Worm (Caenorhabditis elegans): ENCODE measurements around the gene Y14H12B.1.

Y14H12B.1 gene

DNA sequence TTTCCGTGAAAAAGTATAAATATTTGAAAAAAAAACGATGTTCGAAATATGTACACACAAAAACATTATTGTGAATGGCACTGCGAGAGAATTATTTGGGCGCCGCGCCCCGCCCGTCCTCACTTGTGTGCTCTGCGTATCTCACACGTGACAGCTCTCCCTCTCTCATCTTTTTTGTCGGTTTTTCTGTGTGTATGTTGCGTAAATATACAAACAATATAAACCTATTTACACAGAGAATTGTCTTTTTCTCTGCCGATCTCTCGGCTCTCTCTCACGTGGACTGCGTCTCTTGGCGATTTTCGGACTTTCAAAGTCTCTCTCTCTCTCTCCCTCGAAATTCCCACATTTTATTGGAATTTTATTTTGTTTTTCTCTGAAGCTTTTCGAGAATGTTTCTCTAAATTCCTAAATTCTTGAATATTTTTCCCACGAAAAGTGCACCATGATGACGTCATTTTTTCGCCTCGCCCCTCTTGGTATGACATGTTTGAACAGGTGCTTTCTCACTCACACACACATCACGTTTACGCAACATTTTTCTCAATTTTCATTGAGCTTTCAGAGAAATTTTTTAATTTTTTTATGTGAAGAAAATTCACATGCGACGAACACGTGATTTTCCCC is 24.5 kb downstream of the Y14H12B.1 start:
- TF ChIP-seq lin-15B (tag; optimal IDR thresholded peaks at IDR 0.05) = peak; percentile 36
- no peak for TF ChIP-seq ceh-82 (tag; optimal IDR thresholded peaks at IDR 0.05)
- TF ChIP-seq snpc-4 (tag; optimal IDR thresholded peaks at IDR 0.05) = peak; percentile 45
- no peak for TF ChIP-seq nhr-76 (tag; optimal IDR thresholded peaks at IDR 0.05)
- TF ChIP-seq pqm-1 (tag; optimal IDR thresholded peaks at IDR 0.05) = peak; percentile 87
- TF ChIP-seq jun-1 (tag; optimal IDR thresholded peaks at IDR 0.05) = peak; percentile 72
- no peak for TF ChIP-seq elt-1 (tag; optimal IDR thresholded peaks at IDR 0.05)
- TF ChIP-seq nhr-23 (tag; optimal IDR thresholded peaks at IDR 0.05) = peak; percentile 22
- TF ChIP-seq egl-5 (tag; optimal IDR thresholded peaks at IDR 0.05) = peak; percentile 72
- peak; percentile 48 for TF ChIP-seq ztf-4 (tag; optimal IDR thresholded peaks at IDR 0.05)
- TF ChIP-seq lsy-12 (tag; optimal IDR thresholded peaks at IDR 0.05) = peak; percentile 75
- peak; percentile 88 for TF ChIP-seq sea-2 (GFP tag; optimal IDR thresholded peaks at IDR 0.05)
- TF ChIP-seq fkh-2 (tag; optimal IDR thresholded peaks at IDR 0.05) = no peak
- no peak for TF ChIP-seq nhr-237 (tag; optimal IDR thresholded peaks at IDR 0.05)
- TF ChIP-seq daf-12 (tag; optimal IDR thresholded peaks at IDR 0.05) = no peak
- TF ChIP-seq mml-1 (tag; optimal IDR thresholded peaks at IDR 0.05) = no peak
- no peak for TF ChIP-seq nhr-12 (tag; optimal IDR thresholded peaks at IDR 0.05)
- no peak for TF ChIP-seq ztf-11 (tag; optimal IDR thresholded peaks at IDR 0.05)
- TF ChIP-seq pha-4 (tag; optimal IDR thresholded peaks at IDR 0.05) = peak; percentile 100
- TF ChIP-seq nhr-67 (tag; optimal IDR thresholded peaks at IDR 0.05) = no peak
- peak; percentile 10 for TF ChIP-seq tbx-2 (tag; optimal IDR thresholded peaks at IDR 0.05)
- TF ChIP-seq unc-39 (tag; optimal IDR thresholded peaks at IDR 0.05) = no peak
- TF ChIP-seq ama-1 (optimal IDR thresholded peaks at IDR 0.05) = peak; percentile 54
- TF ChIP-seq lin-39 (tag; optimal IDR thresholded peaks at IDR 0.05) = peak; percentile 82
- TF ChIP-seq nhr-28 (tag; optimal IDR thresholded peaks at IDR 0.05) = no peak
- peak; percentile 65 for TF ChIP-seq fkh-10 (GFP tag; optimal IDR thresholded peaks at IDR 0.05)
- peak; percentile 92 for TF ChIP-seq mdl-1 (tag; optimal IDR thresholded peaks at IDR 0.05)
- TF ChIP-seq ZK546.5 (tag; optimal IDR thresholded peaks at IDR 0.05) = no peak
- TF ChIP-seq elt-2 (tag; optimal IDR thresholded peaks at IDR 0.05) = peak; percentile 83
- peak; percentile 69 for TF ChIP-seq nhr-11 (tag; optimal IDR thresholded peaks at IDR 0.05)
- TF ChIP-seq zag-1 (tag; optimal IDR thresholded peaks at IDR 0.05) = no peak
- no peak for TF ChIP-seq eor-1 (tag; optimal IDR thresholded peaks at IDR 0.05)
- TF ChIP-seq egl-27 (tag; optimal IDR thresholded peaks at IDR 0.05) = peak; percentile 35
- peak; percentile 78 for TF ChIP-seq hmg-11 (tag; optimal IDR thresholded peaks at IDR 0.05)
- TF ChIP-seq ceh-16 (tag; optimal IDR thresholded peaks at IDR 0.05) = no peak
- no peak for TF ChIP-seq elt-3 (tag; optimal IDR thresholded peaks at IDR 0.05)
- peak; percentile 73 for TF ChIP-seq nfya-1 (tag; optimal IDR thresholded peaks at IDR 0.05; ENCODE audit: insufficient read depth)

- TF ChIP-seq nfya-1 (tag; optimal IDR thresholded peaks at IDR 0.05; ENCODE audit: insufficient read depth) (peak; percentile 10), lsy-12 (tag; optimal IDR thresholded peaks at IDR 0.05) (no peak), sea-2 (GFP tag; optimal IDR thresholded peaks at IDR 0.05) (peak; percentile 91)
These were observed 25.3 kb downstream of the Y14H12B.1 start for ce11 chrII:3959432-3960102.

DNA sequence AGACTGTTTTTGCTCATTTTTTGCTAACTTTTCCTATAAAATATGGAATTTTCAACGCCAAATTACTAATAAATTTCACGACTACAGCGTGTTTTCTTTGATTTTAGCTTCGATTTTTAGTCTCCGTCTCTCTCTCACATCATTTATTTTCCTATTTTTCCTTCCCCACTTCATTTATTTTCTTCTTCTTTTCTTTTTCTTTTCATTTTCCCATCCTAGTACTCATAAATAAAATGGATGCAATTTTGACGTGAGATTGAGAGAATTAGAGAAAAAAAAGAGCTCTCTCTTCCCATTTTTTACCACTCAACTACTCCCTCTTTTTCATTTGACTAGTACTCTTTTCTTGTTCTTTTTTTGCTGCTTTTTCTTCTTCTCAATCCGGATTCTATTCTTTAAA is 26.0 kb downstream of the Y14H12B.1 start:
- TF ChIP-seq nhr-237 (tag; optimal IDR thresholded peaks at IDR 0.05) = no peak
- peak; percentile 47 for TF ChIP-seq nfya-1 (tag; optimal IDR thresholded peaks at IDR 0.05; ENCODE audit: insufficient read depth)
- peak; percentile 24 for TF ChIP-seq fkh-10 (GFP tag; optimal IDR thresholded peaks at IDR 0.05)

ce11 chrII:3961256-3961655 is 27.0 kb downstream of the Y14H12B.1 start:
- TF ChIP-seq daf-12 (tag; optimal IDR thresholded peaks at IDR 0.05) = no peak
- peak; percentile 9 for TF ChIP-seq ama-1 (optimal IDR thresholded peaks at IDR 0.05)
- peak; percentile 58 for TF ChIP-seq nfya-1 (tag; optimal IDR thresholded peaks at IDR 0.05; ENCODE audit: insufficient read depth)
- no peak for TF ChIP-seq egl-5 (tag; optimal IDR thresholded peaks at IDR 0.05)
- TF ChIP-seq nhr-43 (tag; optimal IDR thresholded peaks at IDR 0.05; ENCODE audit: poor library complexity, severe bottlenecking) = no peak
- TF ChIP-seq ceh-9 (tag; optimal IDR thresholded peaks at IDR 0.05) = no peak
- no peak for TF ChIP-seq mdl-1 (tag; optimal IDR thresholded peaks at IDR 0.05)
- TF ChIP-seq nhr-23 (tag; optimal IDR thresholded peaks at IDR 0.05) = no peak
- peak; percentile 49 for TF ChIP-seq lin-39 (tag; optimal IDR thresholded peaks at IDR 0.05)
- no peak for TF ChIP-seq ceh-82 (tag; optimal IDR thresholded peaks at IDR 0.05)
- TF ChIP-seq snpc-4 (tag; optimal IDR thresholded peaks at IDR 0.05) = no peak

All from whole organism, L3 larva.